Fruit fly (Drosophila melanogaster): ENCODE results near the gene CG11658.

The CG11658 gene

dm6 chr3L:11680298-11680697, 28.1 kb downstream of the CG11658 start, which contains the start of gene CG32085 (continued):
- TF ChIP-seq Dll (GFP tag; IDR thresholded peaks at IDR 0.05; ENCODE audit: partially characterized antibody) (no peak), CG15011 (GFP tag; optimal IDR thresholded peaks at IDR 0.05) (no peak), CG2120 (GFP tag; optimal IDR thresholded peaks at IDR 0.05) (peak; percentile 89), Sin3A (optimal IDR thresholded peaks at IDR 0.05) (no peak), CG5180 (GFP tag; optimal IDR thresholded peaks at IDR 0.05) (peak; percentile 43), HmgD (GFP tag; optimal IDR thresholded peaks at IDR 0.05) (no peak), lov (optimal IDR thresholded peaks at IDR 0.05) (no peak), lov (GFP tag; IDR thresholded peaks at IDR 0.05) (no peak), Poxn (GFP tag; IDR thresholded peaks at IDR 0.05) (no peak), CG31388 (GFP tag; optimal IDR thresholded peaks at IDR 0.05) (no peak), Hmr (GFP tag; optimal IDR thresholded peaks at IDR 0.05) (peak; percentile 80), seq (GFP tag; IDR thresholded peaks at IDR 0.05) (peak; percentile 37; the same call in 1 of the 2 replicates), CG10543 (GFP tag; optimal IDR thresholded peaks at IDR 0.05) (peak; percentile 60), Nf-YB (GFP tag; optimal IDR thresholded peaks at IDR 0.05) (no peak), tin (GFP tag; optimal IDR thresholded peaks at IDR 0.05) (peak; percentile 71), Awh (GFP tag; IDR thresholded peaks at IDR 0.05) (peak; percentile 55), da (GFP tag; optimal IDR thresholded peaks at IDR 0.05) (no peak), CG4730 (GFP tag; IDR thresholded peaks at IDR 0.05) (peak; percentile 54; the same call in 1 of the 2 replicates), HLH54F (GFP tag; optimal IDR thresholded peaks at IDR 0.05) (peak; percentile 54), CTCF (GFP tag; optimal IDR thresholded peaks at IDR 0.05) (no peak), C15 (GFP tag; IDR thresholded peaks at IDR 0.05) (0 out of 3 replicates have a peak, but pooled peaks have one; percentile 37), tll (GFP tag; optimal IDR thresholded peaks at IDR 0.05) (no peak), sr (GFP tag; IDR thresholded peaks at IDR 0.05) (0 out of 3 replicates have a peak, but pooled peaks have one; percentile 55), CG8765 (GFP tag; IDR thresholded peaks at IDR 0.05) (no peak), odd (GFP tag; optimal IDR thresholded peaks at IDR 0.05) (peak; percentile 5), Gsc (GFP tag; IDR thresholded peaks at IDR 0.05) (no peak), CG17361 (GFP tag; IDR thresholded peaks at IDR 0.05) (0 out of 3 replicates have a peak, but pooled peaks have one; percentile 27), gt (GFP tag; IDR thresholded peaks at IDR 0.05) (no peak), D19A (tag; optimal IDR thresholded peaks at IDR 0.05) (peak; percentile 19), esg (GFP tag; conservative IDR thresholded peaks at IDR 0.05) (no peak), CG13894 (tag; optimal IDR thresholded peaks at IDR 0.05) (peak; percentile 75), ssp (GFP tag; IDR thresholded peaks at IDR 0.05) (no peak), Atf6 (GFP tag; IDR thresholded peaks at IDR 0.05) (peak; percentile 66), ato (GFP tag; IDR thresholded peaks at IDR 0.05; ENCODE audit: partially characterized antibody) (no peak), Ssrp (tag; optimal IDR thresholded peaks at IDR 0.05) (no peak), Blimp-1 (GFP tag; optimal IDR thresholded peaks at IDR 0.05) (no peak), Doc3 (GFP tag; IDR thresholded peaks at IDR 0.05; ENCODE audit: partially characterized antibody) (no peak), pnt (GFP tag; optimal IDR thresholded peaks at IDR 0.05) (peak; percentile 40), maf-S (GFP tag; optimal IDR thresholded peaks at IDR 0.05) (peak; percentile 27), CG12744 (GFP tag; optimal IDR thresholded peaks at IDR 0.05) (no peak), CG1024 (GFP tag; IDR thresholded peaks at IDR 0.05) (no peak; the same call in 1 of the 2 replicates), ranshi (GFP tag; IDR thresholded peaks at IDR 0.05) (peak; percentile 72), CG12769 (tag; optimal IDR thresholded peaks at IDR 0.05) (peak; percentile 83), CkIIα-i1 (GFP tag; IDR thresholded peaks at IDR 0.05) (no peak), Aef1 (GFP tag; IDR thresholded peaks at IDR 0.05) (no peak), CG11247 (GFP tag; IDR thresholded peaks at IDR 0.05) (peak; percentile 77), dan (GFP tag; IDR thresholded peaks at IDR 0.05) (no peak; the same call in 1 of the 2 replicates), CG2202 (tag; optimal IDR thresholded peaks at IDR 0.05) (no peak), pita (GFP tag; optimal IDR thresholded peaks at IDR 0.05) (no peak), Atf-2 (GFP tag; optimal IDR thresholded peaks at IDR 0.05) (no peak), Elba2 (GFP tag; optimal IDR thresholded peaks at IDR 0.05) (no peak), CG4707 (GFP tag; optimal IDR thresholded peaks at IDR 0.05) (no peak)

Measured in whole organism, embryonic.